Fruit fly (Drosophila melanogaster) whole organism, prepupa: ENCODE results near the gene CG17300.

ENCODE experiments used
- Gug ChIP-seq: fragments of 200-800 bp; sonication (Bioruptor generic); IDR thresholded peaks from 2 replicates; pipeline ENCODE4 v1.3.6; 2022; ENCODE audit warnings: missing biosample characterization, missing genetic modification characterization
- Hr39 ChIP-seq: fragments of 200-800 bp; sonication (Bioruptor generic); optimal IDR thresholded peaks from 2 replicates; lab custom pipeline; 2016; ENCODE audit warnings: missing biosample characterization, missing genetic modification characterization
- Lpt ChIP-seq: fragments of 200-800 bp; sonication (Bioruptor generic); optimal IDR thresholded peaks from 3 replicates; lab custom pipeline; 2016; ENCODE audit warnings: missing biosample characterization, missing genetic modification characterization
- Sox102F ChIP-seq: fragments of 200-800 bp; sonication (Bioruptor generic); optimal IDR thresholded peaks from 2 replicates; lab custom pipeline; 2016; ENCODE audit warnings: missing biosample characterization, mild to moderate bottlenecking, missing genetic modification characterization
- salr ChIP-seq, 2 experiments: fragments of 200-800 bp; sonication (Bioruptor generic); optimal IDR thresholded peaks; 3 replicates each; lab custom pipeline; 2016 to 2018; ENCODE audit warnings: missing biosample characterization in 2 of 2, missing genetic modification characterization in 2 of 2, mild to moderate bottlenecking in 1 of 2
- svp ChIP-seq: fragments of 200-800 bp; sonication (Bioruptor generic); peaks from one replicate; lab custom pipeline; 2016; ENCODE audit warnings: missing biosample characterization, missing genetic modification characterization

- no peak for TF ChIP-seq salr (GFP tag; optimal IDR thresholded peaks at IDR 0.05; lab: Kevin White, UChicago)
- TF ChIP-seq Hr39 (GFP tag; lab: Kevin White, UChicago) = no peak
- TF ChIP-seq svp (GFP tag; lab: Kevin White, UChicago) = peak; percentile 10
- no peak for TF ChIP-seq Gug (GFP tag; lab: Robert Waterston, UW)
- TF ChIP-seq Sox102F (GFP tag; lab: Kevin White, UChicago) = no peak
- TF ChIP-seq Lpt (GFP tag; lab: Kevin White, UChicago) = no peak
Measured at dm6 chr3L:13080418-13080817, 6.7 kb downstream of the CG17300 start.
